Fruit fly (Drosophila melanogaster) whole organism, embryonic: ENCODE data around the gene CG43407.

Experiments used
- Abd-B ChIP-seq: fragments of 200-800 bp; sonication (Bioruptor generic); optimal IDR thresholded peaks from 2 replicates; lab custom pipeline; 2018; ENCODE audit warnings: missing biosample characterization, mild to moderate bottlenecking, missing genetic modification characterization, moderate library complexity
- Asciz ChIP-seq: fragments of 200-800 bp; sonication (Bioruptor generic); optimal IDR thresholded peaks from 2 replicates; lab custom pipeline; 2017; ENCODE audit warnings: missing biosample characterization, mild to moderate bottlenecking, missing genetic modification characterization, missing genetic modification reagents
- Atf3 ChIP-seq: fragments of 200-800 bp; sonication (Bioruptor generic); optimal IDR thresholded peaks from 3 replicates; lab custom pipeline; 2016; ENCODE audit warnings: missing biosample characterization, missing genetic modification characterization
- BEAF-32 ChIP-seq: fragments of 200-800 bp; sonication (Bioruptor generic); optimal IDR thresholded peaks from 3 replicates; lab custom pipeline; 2017; ENCODE audit warnings: missing biosample characterization, missing genetic modification characterization, mild to moderate bottlenecking, moderate library complexity, missing genetic modification reagents
- Bgb ChIP-seq: fragments of 200-800 bp; sonication (Bioruptor generic); IDR thresholded peaks from 2 replicates; pipeline ENCODE4 v1.3.6; 2022; ENCODE audit warnings: missing biosample characterization, missing genetic modification characterization; ENCODE audit not compliant: partially characterized antibody
- CG10147 ChIP-seq: fragments of 200-800 bp; sonication (Bioruptor generic); optimal IDR thresholded peaks from 2 replicates; lab custom pipeline; 2019; ENCODE audit warnings: missing biosample characterization, mild to moderate bottlenecking, missing genetic modification characterization, moderate library complexity
- CG10274 ChIP-seq: fragments of 200-800 bp; sonication (Bioruptor generic); optimal IDR thresholded peaks from 3 replicates; lab custom pipeline; 2017; ENCODE audit warnings: missing biosample characterization, mild to moderate bottlenecking, missing genetic modification characterization
- CG10462 ChIP-seq: fragments of 200-800 bp; sonication (Bioruptor generic); optimal IDR thresholded peaks from 2 replicates; lab custom pipeline; 2016; ENCODE audit warnings: missing biosample characterization, missing genetic modification characterization
- CG11085 ChIP-seq: fragments of 200-800 bp; sonication (Bioruptor generic); IDR thresholded peaks from 2 replicates; pipeline ENCODE4 v1.3.6; 2022; ENCODE audit warnings: missing biosample characterization, missing genetic modification characterization
- CG11398 ChIP-seq: fragments of 200-800 bp; sonication (Bioruptor generic); optimal IDR thresholded peaks from 2 replicates; lab custom pipeline; 2016; ENCODE audit warnings: missing biosample characterization, missing genetic modification characterization
- CG11560 ChIP-seq: fragments of 200-800 bp; sonication (Bioruptor generic); IDR thresholded peaks from 3 replicates; pipeline ENCODE4 v1.3.6; 2022; ENCODE audit warnings: missing biosample characterization, missing genetic modification characterization
- CG12236 ChIP-seq: fragments of 200-800 bp; sonication (Bioruptor generic); optimal IDR thresholded peaks from 2 replicates; lab custom pipeline; 2016; ENCODE audit warnings: missing biosample characterization, missing genetic modification characterization
- CG12391 ChIP-seq: fragments of 200-800 bp; sonication (Bioruptor generic); optimal IDR thresholded peaks from 3 replicates; lab custom pipeline; 2018; ENCODE audit warnings: missing biosample characterization, mild to moderate bottlenecking, missing genetic modification characterization, moderate library complexity
- CG15011 ChIP-seq: fragments of 200-800 bp; sonication (Bioruptor generic); optimal IDR thresholded peaks from 3 replicates; lab custom pipeline; 2018; ENCODE audit warnings: missing biosample characterization, mild to moderate bottlenecking, missing genetic modification characterization
- CG1529 ChIP-seq: fragments of 200-800 bp; sonication (Bioruptor generic); optimal IDR thresholded peaks from 3 replicates; lab custom pipeline; 2018; ENCODE audit warnings: missing biosample characterization, missing genetic modification characterization
- CG18599 ChIP-seq: fragments of 200-800 bp; sonication (Bioruptor generic); optimal IDR thresholded peaks from 3 replicates; lab custom pipeline; 2017; ENCODE audit warnings: missing biosample characterization, missing genetic modification characterization, mild to moderate bottlenecking, moderate library complexity, missing genetic modification reagents
- CG2678 ChIP-seq: fragments of 200-800 bp; sonication (Bioruptor generic); optimal IDR thresholded peaks from 3 replicates; lab custom pipeline; 2019; ENCODE audit warnings: missing biosample characterization, mild to moderate bottlenecking, missing genetic modification characterization, moderate library complexity
- CG32772 ChIP-seq: fragments of 200-800 bp; sonication (Bioruptor generic); IDR thresholded peaks from 2 replicates; pipeline ENCODE4 v1.3.6; 2022; ENCODE audit warnings: missing biosample characterization, missing genetic modification characterization
- CG34376 ChIP-seq: fragments of 200-800 bp; sonication (Bioruptor generic); optimal IDR thresholded peaks from 2 replicates; lab custom pipeline; 2018; ENCODE audit warnings: missing biosample characterization, mild to moderate bottlenecking, missing genetic modification characterization
- CG5180 ChIP-seq: fragments of 200-800 bp; sonication (Bioruptor generic); optimal IDR thresholded peaks from 3 replicates; lab custom pipeline; 2017; ENCODE audit warnings: missing biosample characterization, missing genetic modification characterization, mild to moderate bottlenecking, moderate library complexity, missing genetic modification reagents
- CG7839 ChIP-seq: fragments of 200-800 bp; sonication (Bioruptor generic); optimal IDR thresholded peaks from 3 replicates; lab custom pipeline; 2018; ENCODE audit warnings: missing biosample characterization, mild to moderate bottlenecking, missing genetic modification characterization, moderate library complexity
- CG7987 ChIP-seq: fragments of 200-800 bp; sonication (Bioruptor generic); optimal IDR thresholded peaks from 2 replicates; lab custom pipeline; 2018; ENCODE audit warnings: missing biosample characterization, mild to moderate bottlenecking, missing genetic modification characterization, moderate library complexity
- CG8281 ChIP-seq: fragments of 200-800 bp; sonication (Bioruptor generic); optimal IDR thresholded peaks from 2 replicates; lab custom pipeline; 2018; ENCODE audit warnings: missing biosample characterization, mild to moderate bottlenecking, missing genetic modification characterization, moderate library complexity
- Dref ChIP-seq: fragments of 200-800 bp; sonication (Bioruptor generic); IDR thresholded peaks from 2 replicates; pipeline ENCODE4 v1.3.6; 2022; ENCODE audit warnings: missing biosample characterization, missing genetic modification characterization
- Ets97D ChIP-seq: fragments of 200-800 bp; sonication (Bioruptor generic); optimal IDR thresholded peaks from 3 replicates; lab custom pipeline; 2016; ENCODE audit warnings: missing biosample characterization, missing genetic modification characterization
- Fer1 ChIP-seq: fragments of 200-800 bp; sonication (Bioruptor generic); optimal IDR thresholded peaks from 2 replicates; lab custom pipeline; 2017; ENCODE audit warnings: missing biosample characterization, mild to moderate bottlenecking, missing genetic modification characterization
- HmgD ChIP-seq: fragments of 200-800 bp; sonication (Bioruptor generic); optimal IDR thresholded peaks from 3 replicates; lab custom pipeline; 2016; ENCODE audit warnings: missing biosample characterization, missing genetic modification characterization
- Hr78 ChIP-seq, 2 experiments: fragments of 200-800 bp in 1 of 2; fragments of >200 bp in 1 of 2; sonication (Bioruptor generic) in 1 of 2; optimal IDR thresholded peaks; 2 replicates each; lab custom pipeline; 2017 to 2019; ENCODE audit warnings: missing biosample characterization in 2 of 2, missing genetic modification characterization in 2 of 2, mild to moderate bottlenecking in 1 of 2, moderate library complexity in 1 of 2
- Jarid2 ChIP-seq: fragments of 200-800 bp; sonication (Bioruptor generic); optimal IDR thresholded peaks from 3 replicates; lab custom pipeline; 2017; ENCODE audit warnings: mild to moderate bottlenecking, missing biosample characterization, missing genetic modification reagents, missing genetic modification characterization
- MBD-R2 ChIP-seq: fragments of 200-800 bp; sonication (Bioruptor generic); IDR thresholded peaks from 2 replicates; pipeline ENCODE4 v1.3.6; 2022; ENCODE audit warnings: missing biosample characterization, missing genetic modification characterization
- Oli ChIP-seq: fragments of 200-800 bp; sonication (Bioruptor generic); optimal IDR thresholded peaks from 2 replicates; lab custom pipeline; 2018; ENCODE audit warnings: missing biosample characterization, mild to moderate bottlenecking, missing genetic modification characterization, moderate library complexity
- Sin3A ChIP-seq: fragments of >200 bp; optimal IDR thresholded peaks from 2 replicates; lab custom pipeline; 2018
- az2 ChIP-seq: fragments of 200-800 bp; sonication (Bioruptor generic); optimal IDR thresholded peaks from 3 replicates; lab custom pipeline; 2016; ENCODE audit warnings: missing biosample characterization, missing genetic modification characterization
- bsh ChIP-seq, 2 experiments: fragments of 200-800 bp; sonication (Bioruptor generic); optimal IDR thresholded peaks; 2 replicates each; lab custom pipeline; 2017 to 2018; ENCODE audit warnings: mild to moderate bottlenecking in 2 of 2, missing biosample characterization in 2 of 2, missing genetic modification characterization in 2 of 2, moderate library complexity in 1 of 2
- cas ChIP-seq: fragments of 200-800 bp; sonication (Bioruptor generic); IDR thresholded peaks from 2 replicates; pipeline ENCODE4 v1.3.6; 2022; ENCODE audit warnings: missing biosample characterization, missing genetic modification characterization
- danr ChIP-seq: fragments of 200-800 bp; sonication (Bioruptor generic); IDR thresholded peaks from 2 replicates; pipeline ENCODE4 v1.3.6; 2022; ENCODE audit warnings: missing biosample characterization, missing genetic modification characterization
- dysf ChIP-seq: fragments of 200-800 bp; sonication (Bioruptor generic); IDR thresholded peaks from 3 replicates; pipeline ENCODE4 v1.3.6; 2022; ENCODE audit warnings: missing biosample characterization, missing genetic modification characterization
- gfzf ChIP-seq: fragments of 200-800 bp; sonication (Bioruptor generic); optimal IDR thresholded peaks from 2 replicates; lab custom pipeline; 2016; ENCODE audit warnings: missing biosample characterization, mild to moderate bottlenecking, missing genetic modification characterization, moderate library complexity
- hbn ChIP-seq: fragments of 200-800 bp; sonication (Bioruptor generic); IDR thresholded peaks from 2 replicates; pipeline ENCODE4 v1.3.6; 2022; ENCODE audit warnings: missing biosample characterization, missing genetic modification characterization; ENCODE audit not compliant: partially characterized antibody
- hkb ChIP-seq, 2 experiments: fragments of 200-800 bp in 1 of 2; fragments of >200 bp in 1 of 2; sonication (Bioruptor generic) in 1 of 2; IDR thresholded peaks in 1 of 2; optimal IDR thresholded peaks in 1 of 2; 2 replicates each; pipeline versions ENCODE4 v1.3.6 to Lab custom; 2017 to 2022; ENCODE audit warnings: missing biosample characterization in 1 of 2, missing genetic modification characterization in 1 of 2
- knrl ChIP-seq: fragments of 200-800 bp; sonication (Bioruptor generic); IDR thresholded peaks from 3 replicates; pipeline ENCODE4 v1.3.6; 2022; ENCODE audit warnings: missing biosample characterization, missing genetic modification characterization; ENCODE audit not compliant: partially characterized antibody
- luna ChIP-seq: fragments of 200-800 bp; sonication (Bioruptor generic); optimal IDR thresholded peaks from 2 replicates; lab custom pipeline; 2016; ENCODE audit warnings: missing biosample characterization, missing genetic modification characterization
- mld ChIP-seq: fragments of 200-800 bp; sonication (Bioruptor generic); IDR thresholded peaks from 3 replicates; pipeline ENCODE4 v1.3.6; 2022; ENCODE audit warnings: missing biosample characterization, missing genetic modification characterization; ENCODE audit not compliant: partially characterized antibody
- p53 ChIP-seq: fragments of 200-800 bp; sonication (Bioruptor generic); optimal IDR thresholded peaks from 2 replicates; lab custom pipeline; 2016; ENCODE audit warnings: missing biosample characterization, missing genetic modification characterization
- phol ChIP-seq: fragments of 200-800 bp; sonication (Bioruptor generic); optimal IDR thresholded peaks from 3 replicates; lab custom pipeline; 2018; ENCODE audit warnings: missing biosample characterization, mild to moderate bottlenecking, missing genetic modification characterization, moderate library complexity
- pita ChIP-seq: fragments of 200-800 bp; sonication (Bioruptor generic); optimal IDR thresholded peaks from 2 replicates; lab custom pipeline; 2017; ENCODE audit warnings: missing biosample characterization, mild to moderate bottlenecking, missing genetic modification characterization
- rib ChIP-seq: fragments of 200-800 bp; sonication (Bioruptor generic); IDR thresholded peaks from 2 replicates; pipeline ENCODE4 v1.3.6; 2022; ENCODE audit warnings: missing biosample characterization, missing genetic modification characterization
- sd ChIP-seq: fragments of 200-800 bp; sonication (Bioruptor generic); optimal IDR thresholded peaks from 3 replicates; lab custom pipeline; 2018; ENCODE audit warnings: missing biosample characterization, mild to moderate bottlenecking, missing genetic modification characterization, moderate library complexity
- sug ChIP-seq: fragments of 200-800 bp; optimal IDR thresholded peaks from 2 replicates; lab custom pipeline; 2019; ENCODE audit warnings: missing biosample characterization, mild to moderate bottlenecking, missing genetic modification characterization, moderate library complexity

The CG43407 gene

DNA sequence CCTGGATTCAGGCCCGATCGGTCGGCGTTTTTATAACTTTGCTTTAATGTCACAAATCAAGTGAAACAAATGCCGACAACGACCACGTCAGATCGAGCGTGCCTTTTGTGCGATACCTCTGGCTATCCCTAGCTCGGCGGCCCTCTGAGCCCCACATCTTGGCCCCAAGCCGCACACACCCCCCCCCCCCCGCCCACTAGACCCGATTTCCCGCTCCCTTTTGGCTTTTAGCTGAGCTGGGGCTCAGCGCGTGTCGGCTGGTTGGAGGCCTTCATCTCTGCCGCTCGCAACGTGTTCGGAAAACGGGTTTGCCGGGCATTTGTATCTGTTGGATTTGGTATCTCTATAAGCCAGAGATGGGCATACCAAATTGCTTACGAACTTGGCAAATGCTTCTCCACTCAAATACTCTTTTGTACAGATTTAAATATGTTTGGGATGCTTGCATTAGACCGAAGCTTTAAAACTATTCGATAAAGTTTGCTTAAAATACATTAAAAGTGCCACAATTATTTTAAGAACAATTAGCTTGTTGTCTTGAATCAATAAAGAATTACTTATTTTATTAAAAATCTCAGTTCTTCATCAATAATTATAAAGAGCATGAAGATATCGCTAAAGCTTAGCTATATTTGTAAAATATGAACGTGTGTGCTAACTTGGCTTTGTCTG, 36.9 kb downstream of the CG43407 start (continued):
- TF ChIP-seq CG7987 (GFP tag; lab: Kevin White, UChicago) (no peak), luna (GFP tag; lab: Kevin White, UChicago) (no peak), sd (tag; lab: Kevin White, UChicago) (peak; percentile 27), Hr78 (GFP tag; optimal IDR thresholded peaks at IDR 0.05; lab: Kevin White, UChicago) (no peak), CG5180 (GFP tag; lab: Kevin White, UChicago) (no peak), BEAF-32 (GFP tag; lab: Kevin White, UChicago) (no peak), phol (peak; percentile 6), knrl (no peak), hkb (optimal IDR thresholded peaks at IDR 0.05; lab: Kevin White, UChicago) (no peak), hkb (GFP tag; IDR thresholded peaks at IDR 0.05; lab: Robert Waterston, UW) (no peak), Dref (GFP tag; lab: Robert Waterston, UW) (no peak), mld (GFP tag; lab: Robert Waterston, UW) (no peak), Oli (tag; lab: Kevin White, UChicago) (peak; percentile 34), Ets97D (GFP tag; lab: Kevin White, UChicago) (no peak), CG12391 (tag; lab: Kevin White, UChicago) (peak; percentile 33), p53 (no peak), Sin3A (lab: Kevin White, UChicago) (no peak), pita (GFP tag; lab: Kevin White, UChicago) (no peak), CG11398 (GFP tag; lab: Kevin White, UChicago) (no peak), CG34376 (GFP tag; lab: Kevin White, UChicago) (no peak), MBD-R2 (GFP tag; lab: Robert Waterston, UW) (no peak), az2 (GFP tag; lab: Kevin White, UChicago) (peak; percentile 22), Fer1 (GFP tag; lab: Kevin White, UChicago) (no peak), Atf3 (GFP tag; lab: Kevin White, UChicago) (no peak), CG12236 (no peak), hbn (GFP tag; lab: Robert Waterston, UW) (no peak), CG10462 (no peak), CG8281 (tag; lab: Kevin White, UChicago) (no peak), CG1529 (GFP tag; lab: Kevin White, UChicago) (no peak), Abd-B (GFP tag; lab: Kevin White, UChicago) (no peak), CG11560 (tag; lab: Robert Waterston, UW) (no peak), danr (GFP tag; lab: Robert Waterston, UW) (no peak), CG32772 (GFP tag; lab: Robert Waterston, UW) (no peak), CG7839 (tag; lab: Kevin White, UChicago) (peak; percentile 63), HmgD (GFP tag; lab: Kevin White, UChicago) (no peak), CG10147 (GFP tag; lab: Kevin White, UChicago) (peak; percentile 42), Bgb (peak; percentile 27; the same call in 1 of the 2 replicates), CG18599 (GFP tag; lab: Kevin White, UChicago) (peak; percentile 18), rib (GFP tag; lab: Robert Waterston, UW) (no peak), CG2678 (peak; percentile 65), CG10274 (GFP tag; lab: Kevin White, UChicago) (peak; percentile 29), dysf (GFP tag; lab: Robert Waterston, UW) (peak; percentile 67; the same call in 2 of the 3 replicates), cas (GFP tag; lab: Robert Waterston, UW) (no peak), Jarid2 (peak; percentile 12), bsh (GFP tag; optimal IDR thresholded peaks at IDR 0.05; lab: Kevin White, UChicago) (no peak), sug (no peak), gfzf (no peak), Asciz (GFP tag; lab: Kevin White, UChicago) (peak; percentile 26), CG15011 (GFP tag; lab: Kevin White, UChicago) (no peak), CG11085 (GFP tag; lab: Robert Waterston, UW) (no peak)
